Fruit fly (Drosophila melanogaster) whole organism, prepupa: Measurements from ENCODE around the gene CG31213.

Source experiments
- Blimp-1 ChIP-seq: fragments of 200-800 bp; sonication (Bioruptor generic); optimal IDR thresholded peaks from 3 replicates; lab custom pipeline; 2017; ENCODE audit warnings: missing biosample characterization, missing genetic modification characterization, mild to moderate bottlenecking, moderate library complexity, missing genetic modification reagents
- CG10631 ChIP-seq: fragments of 200-800 bp; sonication (Bioruptor generic); optimal IDR thresholded peaks from 2 replicates; lab custom pipeline; 2016; ENCODE audit warnings: missing biosample characterization, missing genetic modification characterization
- CG10669 ChIP-seq: fragments of 200-800 bp; sonication (Bioruptor generic); optimal IDR thresholded peaks from 3 replicates; lab custom pipeline; 2018; ENCODE audit warnings: missing biosample characterization, mild to moderate bottlenecking, missing genetic modification characterization, moderate library complexity
- CG11294 ChIP-seq: fragments of 200-800 bp; sonication (Bioruptor generic); IDR thresholded peaks from 2 replicates; pipeline ENCODE4 v1.3.6; 2022; ENCODE audit warnings: missing biosample characterization, missing genetic modification characterization
- CG11762 ChIP-seq: fragments of 200-800 bp; sonication (Bioruptor generic); optimal IDR thresholded peaks from 3 replicates; lab custom pipeline; 2016; ENCODE audit warnings: missing biosample characterization, missing genetic modification characterization; ENCODE audit not compliant: insufficient read depth
- CG11902 ChIP-seq: fragments of 200-800 bp; sonication (Bioruptor generic); optimal IDR thresholded peaks from 3 replicates; lab custom pipeline; 2016; ENCODE audit warnings: missing biosample characterization, missing genetic modification characterization
- CG16779 ChIP-seq: fragments of 200-800 bp; sonication (Bioruptor generic); optimal IDR thresholded peaks from 3 replicates; lab custom pipeline; 2017; ENCODE audit warnings: missing biosample characterization, mild to moderate bottlenecking, missing genetic modification characterization
- CG3032 ChIP-seq: fragments of 200-800 bp; optimal IDR thresholded peaks from 2 replicates; lab custom pipeline; 2019; ENCODE audit warnings: missing biosample characterization, mild to moderate bottlenecking, missing genetic modification characterization, moderate library complexity
- CG31627 ChIP-seq: fragments of 200-800 bp; sonication (Bioruptor generic); optimal IDR thresholded peaks from 3 replicates; lab custom pipeline; 2016; ENCODE audit warnings: missing biosample characterization, missing genetic modification characterization
- CG34406 ChIP-seq: fragments of 200-800 bp; sonication (Bioruptor generic); optimal IDR thresholded peaks from 3 replicates; lab custom pipeline; 2016; ENCODE audit warnings: missing biosample characterization, missing genetic modification characterization
- CG3919 ChIP-seq: fragments of 200-800 bp; sonication (Bioruptor generic); optimal IDR thresholded peaks from 3 replicates; lab custom pipeline; 2016; ENCODE audit warnings: missing biosample characterization, missing genetic modification characterization
- CG6276 ChIP-seq: fragments of 200-800 bp; sonication (Bioruptor generic); optimal IDR thresholded peaks from 2 replicates; lab custom pipeline; 2017; ENCODE audit warnings: missing biosample characterization, mild to moderate bottlenecking, missing genetic modification characterization
- CG6792 ChIP-seq: fragments of 200-800 bp; sonication (Bioruptor generic); optimal IDR thresholded peaks from 3 replicates; lab custom pipeline; 2016; ENCODE audit warnings: missing biosample characterization, missing genetic modification characterization
- CG6808 ChIP-seq: fragments of 200-800 bp; sonication (Bioruptor generic); optimal IDR thresholded peaks from 3 replicates; lab custom pipeline; 2017; ENCODE audit warnings: missing biosample characterization, missing genetic modification characterization, mild to moderate bottlenecking, moderate library complexity, missing genetic modification reagents
- CG6854 ChIP-seq: fragments of 200-800 bp; sonication (Bioruptor generic); optimal IDR thresholded peaks from 2 replicates; lab custom pipeline; 2017; ENCODE audit warnings: missing biosample characterization, mild to moderate bottlenecking, missing genetic modification characterization
- CG7368 ChIP-seq: fragments of 200-800 bp; sonication (Bioruptor generic); optimal IDR thresholded peaks from 3 replicates; lab custom pipeline; 2016; ENCODE audit warnings: missing biosample characterization, missing genetic modification characterization
- CG8119 ChIP-seq: fragments of 200-800 bp; sonication (Bioruptor generic); IDR thresholded peaks from 3 replicates; pipeline ENCODE4 v1.3.6; 2022; ENCODE audit warnings: missing biosample characterization, missing genetic modification characterization
- CG8319 ChIP-seq: fragments of 200-800 bp; sonication (Bioruptor generic); optimal IDR thresholded peaks from 3 replicates; lab custom pipeline; 2016; ENCODE audit warnings: missing biosample characterization, missing genetic modification characterization
- CG9139 ChIP-seq: fragments of 200-800 bp; sonication (Bioruptor generic); optimal IDR thresholded peaks from 3 replicates; lab custom pipeline; 2017; ENCODE audit warnings: missing biosample characterization, mild to moderate bottlenecking, missing genetic modification characterization
- Eip75B ChIP-seq: fragments of 200-800 bp; sonication (Bioruptor generic); optimal IDR thresholded peaks from 3 replicates; lab custom pipeline; 2016; ENCODE audit warnings: missing biosample characterization, missing genetic modification characterization
- Eip93F ChIP-seq: fragments of 200-800 bp; sonication (Bioruptor generic); optimal IDR thresholded peaks from 2 replicates; lab custom pipeline; 2016; ENCODE audit warnings: missing biosample characterization, mild to moderate bottlenecking, missing genetic modification characterization
- Ets21C ChIP-seq: fragments of 200-800 bp; sonication (Bioruptor generic); optimal IDR thresholded peaks from 3 replicates; lab custom pipeline; 2016; ENCODE audit warnings: missing biosample characterization, missing genetic modification characterization
- Ets96B ChIP-seq: fragments of 200-800 bp; optimal IDR thresholded peaks from 2 replicates; lab custom pipeline; 2019; ENCODE audit warnings: missing biosample characterization, mild to moderate bottlenecking, missing genetic modification characterization, moderate library complexity
- Hr38 ChIP-seq: sonication (Bioruptor generic); optimal IDR thresholded peaks from 2 replicates; lab custom pipeline; 2016; ENCODE audit warnings: missing biosample characterization, missing genetic modification characterization
- Hr39 ChIP-seq: fragments of 200-800 bp; sonication (Bioruptor generic); optimal IDR thresholded peaks from 2 replicates; lab custom pipeline; 2016; ENCODE audit warnings: missing biosample characterization, missing genetic modification characterization
- Lpt ChIP-seq: fragments of 200-800 bp; sonication (Bioruptor generic); optimal IDR thresholded peaks from 3 replicates; lab custom pipeline; 2016; ENCODE audit warnings: missing biosample characterization, missing genetic modification characterization
- Smox ChIP-seq: fragments of 200-800 bp; sonication (Bioruptor generic); optimal IDR thresholded peaks from 3 replicates; lab custom pipeline; 2016; ENCODE audit warnings: missing biosample characterization, missing genetic modification characterization
- Sox102F ChIP-seq: fragments of 200-800 bp; sonication (Bioruptor generic); optimal IDR thresholded peaks from 2 replicates; lab custom pipeline; 2016; ENCODE audit warnings: missing biosample characterization, mild to moderate bottlenecking, missing genetic modification characterization
- Sox14 ChIP-seq: fragments of 200-800 bp; sonication (Bioruptor generic); optimal IDR thresholded peaks from 3 replicates; lab custom pipeline; 2016; ENCODE audit warnings: missing biosample characterization, missing genetic modification characterization
- achi ChIP-seq: fragments of 200-800 bp; sonication (Bioruptor generic); optimal IDR thresholded peaks from 3 replicates; lab custom pipeline; 2016; ENCODE audit warnings: missing biosample characterization, missing genetic modification characterization
- acj6 ChIP-seq: fragments of 200-800 bp; sonication (Bioruptor generic); optimal IDR thresholded peaks from 3 replicates; lab custom pipeline; 2016; ENCODE audit warnings: missing biosample characterization, missing genetic modification characterization
- cyc ChIP-seq: fragments of 200-800 bp; sonication (Bioruptor generic); optimal IDR thresholded peaks from 3 replicates; lab custom pipeline; 2016; ENCODE audit warnings: missing biosample characterization, missing genetic modification characterization
- dsx ChIP-seq: fragments of 200-800 bp; optimal IDR thresholded peaks from 3 replicates; lab custom pipeline; 2019; ENCODE audit warnings: missing biosample characterization, mild to moderate bottlenecking, missing genetic modification characterization, moderate library complexity; ENCODE audit not compliant: poor library complexity, severe bottlenecking
- eg ChIP-seq: fragments of 200-800 bp; sonication (Bioruptor generic); IDR thresholded peaks from 3 replicates; pipeline ENCODE4 v1.3.6; 2022; ENCODE audit warnings: missing biosample characterization, missing genetic modification characterization
- esn ChIP-seq: fragments of 200-800 bp; sonication (Bioruptor generic); optimal IDR thresholded peaks from 2 replicates; lab custom pipeline; 2016; ENCODE audit warnings: missing biosample characterization, mild to moderate bottlenecking, missing genetic modification characterization, moderate library complexity
- lz ChIP-seq: fragments of 200-800 bp; sonication (Bioruptor generic); optimal IDR thresholded peaks from 3 replicates; lab custom pipeline; 2016; ENCODE audit warnings: missing biosample characterization, missing genetic modification characterization
- net ChIP-seq: fragments of 200-800 bp; sonication (Bioruptor generic); optimal IDR thresholded peaks from 3 replicates; lab custom pipeline; 2016; ENCODE audit warnings: missing biosample characterization, missing genetic modification characterization
- pdm3 ChIP-seq: fragments of 200-800 bp; sonication (Bioruptor generic); optimal IDR thresholded peaks from 3 replicates; lab custom pipeline; 2016; ENCODE audit warnings: missing biosample characterization, missing genetic modification characterization
- salr ChIP-seq, 2 experiments: fragments of 200-800 bp; sonication (Bioruptor generic); optimal IDR thresholded peaks; 3 replicates each; lab custom pipeline; 2016 to 2018; ENCODE audit warnings: missing biosample characterization in 2 of 2, missing genetic modification characterization in 2 of 2, mild to moderate bottlenecking in 1 of 2
- spab ChIP-seq: fragments of 200-800 bp; sonication (Bioruptor generic); optimal IDR thresholded peaks from 2 replicates; lab custom pipeline; 2017; ENCODE audit warnings: missing biosample characterization, mild to moderate bottlenecking, missing genetic modification characterization, missing genetic modification reagents
- ss ChIP-seq, 2 experiments: fragments of 200-800 bp; sonication (Bioruptor generic); optimal IDR thresholded peaks; 2 replicates in 1 of 2; 3 replicates in 1 of 2; lab custom pipeline; 2017 to 2018; ENCODE audit warnings: mild to moderate bottlenecking in 2 of 2, missing biosample characterization in 2 of 2, missing genetic modification characterization in 2 of 2, moderate library complexity in 1 of 2
- svp ChIP-seq: fragments of 200-800 bp; sonication (Bioruptor generic); peaks from one replicate; lab custom pipeline; 2016; ENCODE audit warnings: missing biosample characterization, missing genetic modification characterization

Gene CG31213

dm6 chr3R:20007399-20008285 is 34.9 kb downstream of the CG31213 start:
- TF ChIP-seq CG16779 (tag; lab: Kevin White, UChicago), result peak; percentile 39
- no peak for TF ChIP-seq CG3032 (tag; lab: Kevin White, UChicago)
- no peak for TF ChIP-seq eg (GFP tag; lab: Robert Waterston, UW)
- no peak for TF ChIP-seq CG8119 (GFP tag; lab: Robert Waterston, UW)
- no peak for TF ChIP-seq Hr39 (GFP tag; lab: Kevin White, UChicago)
- peak; percentile 5 for TF ChIP-seq Sox14
- TF ChIP-seq cyc, result no peak
- no peak for TF ChIP-seq CG34406
- no peak for TF ChIP-seq Sox102F (GFP tag; lab: Kevin White, UChicago)
- TF ChIP-seq svp (GFP tag; lab: Kevin White, UChicago), result peak; percentile 18
- no peak for TF ChIP-seq Ets21C (GFP tag; lab: Kevin White, UChicago)
- no peak for TF ChIP-seq Hr38 (GFP tag; lab: Kevin White, UChicago)
- no peak for TF ChIP-seq achi (GFP tag; lab: Kevin White, UChicago)
- TF ChIP-seq CG6276 (GFP tag; lab: Kevin White, UChicago), result peak; percentile 39
- no peak for TF ChIP-seq acj6
- TF ChIP-seq Lpt (GFP tag; lab: Kevin White, UChicago), result no peak
- no peak for TF ChIP-seq CG11902 (GFP tag; lab: Kevin White, UChicago)
- TF ChIP-seq pdm3 (GFP tag; lab: Kevin White, UChicago), result no peak
- TF ChIP-seq Ets96B, result peak; percentile 22
- TF ChIP-seq Eip75B (GFP tag; lab: Kevin White, UChicago), result no peak
- TF ChIP-seq net (GFP tag; lab: Kevin White, UChicago), result peak; percentile 12
- TF ChIP-seq Eip93F (GFP tag; lab: Kevin White, UChicago), result no peak
- no peak for TF ChIP-seq Blimp-1 (GFP tag; lab: Kevin White, UChicago)
- TF ChIP-seq CG11294 (GFP tag; lab: Robert Waterston, UW), result no peak
- no peak for TF ChIP-seq CG10631 (GFP tag; lab: Kevin White, UChicago)
- TF ChIP-seq esn (GFP tag; lab: Kevin White, UChicago), result no peak
- TF ChIP-seq CG6808, result peak; percentile 42
- TF ChIP-seq ss (GFP tag; optimal IDR thresholded peaks at IDR 0.05; lab: Kevin White, UChicago), result peak; percentile 3 to 52
- no peak for TF ChIP-seq CG3919 (GFP tag; lab: Kevin White, UChicago)
- no peak for TF ChIP-seq lz (GFP tag; lab: Kevin White, UChicago)
- no peak for TF ChIP-seq CG31627 (GFP tag; lab: Kevin White, UChicago)
- no peak for TF ChIP-seq CG7368
- no peak for TF ChIP-seq Smox
- TF ChIP-seq CG10669 (GFP tag; lab: Kevin White, UChicago), result no peak
- TF ChIP-seq CG8319 (GFP tag; lab: Kevin White, UChicago), result no peak
- peak; percentile 16 for TF ChIP-seq CG9139 (GFP tag; lab: Kevin White, UChicago)
- TF ChIP-seq CG6854 (GFP tag; lab: Kevin White, UChicago), result no peak
- no peak for TF ChIP-seq dsx (GFP tag; lab: Kevin White, UChicago)
- TF ChIP-seq salr (GFP tag; optimal IDR thresholded peaks at IDR 0.05; lab: Kevin White, UChicago), result no peak
- TF ChIP-seq spab (GFP tag; lab: Kevin White, UChicago), result no peak
- TF ChIP-seq CG6792 (GFP tag; lab: Kevin White, UChicago), result no peak
- no peak for TF ChIP-seq CG11762 (GFP tag; lab: Kevin White, UChicago)
